Fruit fly (Drosophila melanogaster): ENCODE results near the gene CG12994.
A peak's percentile ranks its signal among the peaks of the same experiment; 100 is the strongest.

Gene CG12994

dm6 chrX:17472930-17473668, 29.3 kb upstream of the CG12994 start (continued):
- TF ChIP-seq gsb-n (tag; optimal IDR thresholded peaks at IDR 0.05) (peak; percentile 27), CG1603 (tag; optimal IDR thresholded peaks at IDR 0.05) (no peak), Mad (GFP tag; optimal IDR thresholded peaks at IDR 0.05) (no peak), MTF-1 (GFP tag; optimal IDR thresholded peaks at IDR 0.05; ENCODE audit: borderline replicate concordance) (peak; percentile 61), Spps (tag; optimal IDR thresholded peaks at IDR 0.05) (no peak), stc (GFP tag; IDR thresholded peaks at IDR 0.05) (0 out of 2 replicates have a peak, but pooled peaks have one; percentile 23), Myb (GFP tag; optimal IDR thresholded peaks at IDR 0.05) (no peak), CG12104 (GFP tag; optimal IDR thresholded peaks at IDR 0.05) (peak; percentile 51), dmrt99B (tag; optimal IDR thresholded peaks at IDR 0.05) (no peak), CG6254 (GFP tag; optimal IDR thresholded peaks at IDR 0.05) (peak; percentile 18), D (optimal IDR thresholded peaks at IDR 0.05) (no peak), D (GFP tag; optimal IDR thresholded peaks at IDR 0.05) (peak; percentile 29), CG2202 (tag; optimal IDR thresholded peaks at IDR 0.05) (peak; percentile 26), CG11093 (GFP tag; IDR thresholded peaks at IDR 0.05) (no peak), CG4360 (GFP tag; IDR thresholded peaks at IDR 0.05) (peak; percentile 33; the same call in 1 of the 2 replicates), Xrp1 (GFP tag; IDR thresholded peaks at IDR 0.05) (peak; percentile 58), CG11696 (GFP tag; IDR thresholded peaks at IDR 0.05) (0 out of 2 replicates have a peak, but pooled peaks have one; percentile 12), Trl (optimal IDR thresholded peaks at IDR 0.05) (no peak), Trl (GFP tag; optimal IDR thresholded peaks at IDR 0.05) (peak; percentile 31), hkb (optimal IDR thresholded peaks at IDR 0.05) (no peak), hkb (GFP tag; IDR thresholded peaks at IDR 0.05) (peak; percentile 24; the same call in 1 of the 2 replicates), inv (GFP tag; IDR thresholded peaks at IDR 0.05; ENCODE audit: partially characterized antibody) (no peak), da (GFP tag; optimal IDR thresholded peaks at IDR 0.05) (no peak), CG8089 (GFP tag; optimal IDR thresholded peaks at IDR 0.05) (peak; percentile 23), gem (tag; optimal IDR thresholded peaks at IDR 0.05) (peak; percentile 34), CG7556 (GFP tag; optimal IDR thresholded peaks at IDR 0.05) (no peak), YL-1 (GFP tag; optimal IDR thresholded peaks at IDR 0.05) (peak; percentile 25), Six4 (GFP tag; optimal IDR thresholded peaks at IDR 0.05) (peak; percentile 30), CG15073 (GFP tag; optimal IDR thresholded peaks at IDR 0.05) (no peak), Asciz (GFP tag; optimal IDR thresholded peaks at IDR 0.05) (peak; percentile 65), odd (GFP tag; optimal IDR thresholded peaks at IDR 0.05) (peak; percentile 34), oc (tag; optimal IDR thresholded peaks at IDR 0.05) (peak; percentile 11), Hmr (GFP tag; optimal IDR thresholded peaks at IDR 0.05) (no peak), knrl (GFP tag; IDR thresholded peaks at IDR 0.05; ENCODE audit: partially characterized antibody) (no peak), eve (GFP tag; optimal IDR thresholded peaks at IDR 0.05) (peak in 1 of 2 experiments; percentile 44), nom (GFP tag; optimal IDR thresholded peaks at IDR 0.05) (peak; percentile 65), CG17568 (GFP tag; optimal IDR thresholded peaks at IDR 0.05) (peak; percentile 18), Hr51 (GFP tag; optimal IDR thresholded peaks at IDR 0.05) (peak in 1 of 2 experiments; percentile 10), CG8924 (tag; optimal IDR thresholded peaks at IDR 0.05) (no peak), CG10654 (GFP tag; optimal IDR thresholded peaks at IDR 0.05) (peak; percentile 45), CG18764 (GFP tag; optimal IDR thresholded peaks at IDR 0.05) (peak; percentile 31), CG7357 (GFP tag; IDR thresholded peaks at IDR 0.05) (no peak), trem (tag; optimal IDR thresholded peaks at IDR 0.05) (no peak), CG2875 (GFP tag; optimal IDR thresholded peaks at IDR 0.05) (peak; percentile 53), grn (GFP tag; optimal IDR thresholded peaks at IDR 0.05) (peak; percentile 63), tup (GFP tag; optimal IDR thresholded peaks at IDR 0.05) (peak; percentile 14), Lhr (GFP tag; optimal IDR thresholded peaks at IDR 0.05) (peak; percentile 18), CG5245 (GFP tag; optimal IDR thresholded peaks at IDR 0.05) (peak; percentile 10), CG2678 (tag; optimal IDR thresholded peaks at IDR 0.05) (peak; percentile 12)
